Worm (Caenorhabditis elegans) whole organism, L2 larva: ENCODE measurements around the gene F09B9.5.

ENCODE experiments used
- C34F6.9 ChIP-seq: fragments of 150-350 bp; optimal IDR thresholded peaks from 2 replicates; lab custom pipeline; 2014; ENCODE audit warnings: missing biosample characterization, missing genetic modification characterization
- F13H6.1 ChIP-seq: sonication (generic microtip); optimal IDR thresholded peaks from 2 replicates; lab custom pipeline; 2016; ENCODE audit warnings: missing genetic modification characterization, missing compliant biosample characterization
- R02D3.7 ChIP-seq: fragments of 150-350 bp; optimal IDR thresholded peaks from 2 replicates; lab custom pipeline; 2014; ENCODE audit warnings: missing biosample characterization, missing genetic modification characterization
- Y55F3AM.14 ChIP-seq: fragments of 200-800 bp; sonication (Bioruptor generic); optimal IDR thresholded peaks from 2 replicates; lab custom pipeline; 2018; ENCODE audit warnings: mild to moderate bottlenecking, missing genetic modification characterization, missing compliant biosample characterization
- ZK546.5 ChIP-seq: sonication (generic microtip); optimal IDR thresholded peaks from 2 replicates; lab custom pipeline; 2017; ENCODE audit warnings: missing biosample characterization, missing genetic modification characterization
- alr-1 ChIP-seq: fragments of 150-350 bp; optimal IDR thresholded peaks from 2 replicates; lab custom pipeline; 2014; ENCODE audit warnings: missing biosample characterization, missing genetic modification characterization
- aly-2 ChIP-seq: fragments of 150-350 bp; optimal IDR thresholded peaks from 2 replicates; lab custom pipeline; 2014; ENCODE audit warnings: missing biosample characterization, missing genetic modification characterization
- ama-1 ChIP-seq: fragments of 150-350 bp; optimal IDR thresholded peaks from 2 replicates; lab custom pipeline; 2018; ENCODE audit warnings: inconsistent platforms
- blmp-1 ChIP-seq: sonication (generic microtip); optimal IDR thresholded peaks from 2 replicates; lab custom pipeline; 2017; ENCODE audit warnings: missing genetic modification characterization, mild to moderate bottlenecking, missing compliant biosample characterization, antibody characterized with exemption, moderate library complexity; ENCODE audit not compliant: insufficient read depth
- ceh-16 ChIP-seq: fragments of 150-350 bp; optimal IDR thresholded peaks from 2 replicates; lab custom pipeline; 2014; ENCODE audit warnings: missing biosample characterization, missing genetic modification characterization
- ceh-82 ChIP-seq: fragments of 150-350 bp; optimal IDR thresholded peaks from 2 replicates; lab custom pipeline; 2014; ENCODE audit warnings: missing biosample characterization, missing genetic modification characterization
- crh-2 ChIP-seq: sonication (generic microtip); optimal IDR thresholded peaks from 2 replicates; lab custom pipeline; 2017; ENCODE audit warnings: missing biosample characterization, missing genetic modification characterization
- dmd-4 ChIP-seq: sonication (generic microtip); optimal IDR thresholded peaks from 2 replicates; lab custom pipeline; 2017; ENCODE audit warnings: missing biosample characterization, missing genetic modification characterization
- egl-27 ChIP-seq: sonication (generic microtip); optimal IDR thresholded peaks from 3 replicates; lab custom pipeline; 2017; ENCODE audit warnings: missing biosample characterization, missing genetic modification reagents, missing genetic modification characterization
- elt-1 ChIP-seq: fragments of 150-350 bp; optimal IDR thresholded peaks from 2 replicates; lab custom pipeline; 2014; ENCODE audit warnings: missing biosample characterization, missing genetic modification characterization
- elt-3 ChIP-seq: sonication (generic microtip); optimal IDR thresholded peaks from 2 replicates; lab custom pipeline; 2017; ENCODE audit warnings: missing biosample characterization, missing genetic modification characterization
- fos-1 ChIP-seq: fragments of 150-350 bp; optimal IDR thresholded peaks from 2 replicates; lab custom pipeline; 2014; ENCODE audit warnings: missing biosample characterization, missing genetic modification characterization
- gmeb-1 ChIP-seq: fragments of 150-350 bp; optimal IDR thresholded peaks from 2 replicates; lab custom pipeline; 2014; ENCODE audit warnings: missing biosample characterization, missing genetic modification characterization
- lin-11 ChIP-seq: fragments of 150-350 bp; sonication (generic microtip); optimal IDR thresholded peaks from 2 replicates; lab custom pipeline; 2014; ENCODE audit warnings: missing biosample characterization, missing genetic modification characterization, inconsistent platforms, mixed read lengths
- lin-13 ChIP-seq: fragments of 150-350 bp; optimal IDR thresholded peaks from 2 replicates; lab custom pipeline; 2014; ENCODE audit warnings: missing biosample characterization, missing genetic modification reagents, missing genetic modification characterization
- lin-39 ChIP-seq: fragments of 150-350 bp; optimal IDR thresholded peaks from 2 replicates; lab custom pipeline; 2014; ENCODE audit warnings: missing biosample characterization, missing genetic modification reagents, missing genetic modification characterization
- lsy-2 ChIP-seq, 2 experiments: fragments of 150-350 bp in 1 of 2; sonication (generic microtip) in 1 of 2; optimal IDR thresholded peaks; 2 replicates each; lab custom pipeline; 2014 to 2017; ENCODE audit warnings: missing biosample characterization in 2 of 2, missing genetic modification characterization in 2 of 2
- mab-5 ChIP-seq: fragments of 150-350 bp; optimal IDR thresholded peaks from 2 replicates; lab custom pipeline; 2014; ENCODE audit warnings: missing biosample characterization, missing genetic modification characterization
- mbf-1 ChIP-seq: sonication (generic microtip); optimal IDR thresholded peaks from 2 replicates; lab custom pipeline; 2017; ENCODE audit warnings: missing biosample characterization, missing genetic modification characterization
- mdl-1 ChIP-seq, 2 experiments: fragments of 150-350 bp in 1 of 2; sonication (generic microtip) in 1 of 2; optimal IDR thresholded peaks; 2 replicates each; lab custom pipeline; 2017; ENCODE audit warnings: missing biosample characterization in 2 of 2, missing genetic modification characterization in 2 of 2
- nhr-10 ChIP-seq: sonication (generic microtip); optimal IDR thresholded peaks from 2 replicates; lab custom pipeline; 2017; ENCODE audit warnings: missing biosample characterization, missing genetic modification characterization
- nhr-11 ChIP-seq: fragments of 150-350 bp; optimal IDR thresholded peaks from 2 replicates; lab custom pipeline; 2014; ENCODE audit warnings: missing biosample characterization, missing genetic modification characterization
- nhr-12 ChIP-seq: fragments of 150-350 bp; optimal IDR thresholded peaks from 2 replicates; lab custom pipeline; 2014; ENCODE audit warnings: missing biosample characterization, missing genetic modification characterization
- nhr-129 ChIP-seq: fragments of 150-350 bp; optimal IDR thresholded peaks from 2 replicates; lab custom pipeline; 2014; ENCODE audit warnings: missing biosample characterization, missing genetic modification characterization
- nhr-21 ChIP-seq: fragments of 150-350 bp; optimal IDR thresholded peaks from 2 replicates; lab custom pipeline; 2014; ENCODE audit warnings: missing biosample characterization, missing genetic modification characterization
- nhr-23 ChIP-seq: fragments of 150-350 bp; optimal IDR thresholded peaks from 2 replicates; lab custom pipeline; 2014; ENCODE audit warnings: missing biosample characterization, missing genetic modification reagents, missing genetic modification characterization
- nhr-237 ChIP-seq: fragments of 150-350 bp; optimal IDR thresholded peaks from 2 replicates; lab custom pipeline; 2014; ENCODE audit warnings: missing biosample characterization, missing genetic modification characterization
- nhr-25 ChIP-seq: fragments of 150-350 bp; sonication (generic microtip); optimal IDR thresholded peaks from 3 replicates; lab custom pipeline; 2014; ENCODE audit warnings: missing biosample characterization, missing genetic modification characterization
- nhr-6 ChIP-seq: fragments of 150-350 bp; optimal IDR thresholded peaks from 2 replicates; lab custom pipeline; 2014; ENCODE audit warnings: missing biosample characterization, missing genetic modification characterization
- nhr-77 ChIP-seq: fragments of 150-350 bp; optimal IDR thresholded peaks from 2 replicates; lab custom pipeline; 2014; ENCODE audit warnings: missing biosample characterization, missing genetic modification characterization
- peb-1 ChIP-seq: fragments of 150-350 bp; optimal IDR thresholded peaks from 2 replicates; lab custom pipeline; 2014; ENCODE audit warnings: missing biosample characterization, missing genetic modification characterization
- sem-4 ChIP-seq: fragments of 150-350 bp; optimal IDR thresholded peaks from 2 replicates; lab custom pipeline; 2014; ENCODE audit warnings: missing biosample characterization, missing genetic modification reagents, missing genetic modification characterization
- skn-1 ChIP-seq: sonication (generic microtip); optimal IDR thresholded peaks from 2 replicates; lab custom pipeline; 2017; ENCODE audit warnings: missing biosample characterization, missing genetic modification characterization
- sma-3 ChIP-seq: sonication (generic microtip); optimal IDR thresholded peaks from 2 replicates; lab custom pipeline; 2016; ENCODE audit warnings: missing genetic modification reagents, missing genetic modification characterization, missing compliant biosample characterization
- sma-9 ChIP-seq, 2 experiments: fragments of 150-350 bp in 1 of 2; sonication (generic microtip) in 1 of 2; optimal IDR thresholded peaks; 2 replicates each; lab custom pipeline; 2014 to 2016; ENCODE audit warnings: missing genetic modification characterization in 2 of 2, mild to moderate bottlenecking in 1 of 2, missing biosample characterization in 1 of 2, missing compliant biosample characterization in 1 of 2, missing genetic modification reagents in 1 of 2, moderate library complexity in 1 of 2
- snpc-4 ChIP-seq: fragments of 150-350 bp; optimal IDR thresholded peaks from 2 replicates; lab custom pipeline; 2014; ENCODE audit warnings: missing biosample characterization, missing genetic modification characterization
- unc-39 ChIP-seq: fragments of 150-350 bp; optimal IDR thresholded peaks from 2 replicates; lab custom pipeline; 2014; ENCODE audit warnings: missing biosample characterization, missing genetic modification characterization
- unc-55 ChIP-seq: fragments of 150-350 bp; sonication (generic microtip); optimal IDR thresholded peaks from 3 replicates; lab custom pipeline; 2014; ENCODE audit warnings: missing biosample characterization, missing genetic modification reagents, missing genetic modification characterization
- unc-62 ChIP-seq: fragments of 150-350 bp; optimal IDR thresholded peaks from 2 replicates; lab custom pipeline; 2014; ENCODE audit warnings: missing biosample characterization, missing genetic modification reagents, missing genetic modification characterization
- zag-1 ChIP-seq: fragments of 150-350 bp; optimal IDR thresholded peaks from 2 replicates; lab custom pipeline; 2014; ENCODE audit warnings: missing biosample characterization, missing genetic modification characterization
- ztf-1 ChIP-seq: fragments of 200-800 bp; sonication (Bioruptor generic); conservative IDR thresholded peaks from 2 replicates; pipeline ENCODE4 v1.3.6; 2022; ENCODE audit warnings: missing genetic modification characterization, missing compliant biosample characterization
- ztf-11 ChIP-seq: sonication (generic microtip); optimal IDR thresholded peaks from 2 replicates; lab custom pipeline; 2017; ENCODE audit warnings: missing biosample characterization, missing genetic modification characterization
- ztf-4 ChIP-seq: fragments of 150-350 bp; optimal IDR thresholded peaks from 2 replicates; lab custom pipeline; 2014; ENCODE audit warnings: missing biosample characterization, missing genetic modification characterization

The F09B9.5 gene

DNA sequence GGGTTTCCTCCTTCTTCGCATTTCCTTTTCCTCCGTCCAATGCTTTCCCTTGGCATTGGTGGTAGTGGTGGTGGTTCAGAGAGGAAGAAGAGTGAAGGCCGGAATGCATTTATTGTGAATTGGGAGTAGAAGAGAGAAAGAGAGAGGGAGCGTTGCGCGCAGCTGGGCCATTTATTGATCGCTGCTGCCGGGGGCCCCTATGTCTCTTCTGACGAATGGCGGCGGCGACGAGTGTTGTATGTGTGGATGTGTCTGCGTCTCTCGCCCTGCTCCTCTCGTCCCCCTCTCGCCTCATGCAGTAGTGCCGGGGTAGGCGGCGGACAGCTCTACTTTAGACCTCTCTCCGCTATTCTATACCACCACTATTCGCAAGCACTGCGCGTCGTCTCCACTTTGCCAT, 8.0 kb upstream of the F09B9.5 start, which contains the start of gene unc-115:
unc-115 (plus strand) TSS at position 301 of the 400 bp plus-strand sequence.
- TF ChIP-seq elt-1, result no peak
- no peak for TF ChIP-seq ztf-1 (GFP tag; lab: Robert Waterston, UW)
- TF ChIP-seq ztf-11 (tag; lab: Kevin White, UChicago), result peak; percentile 28
- TF ChIP-seq Y55F3AM.14 (GFP tag; lab: Kevin White, UChicago), result peak; percentile 40
- peak; percentile 92 for TF ChIP-seq unc-55 (GFP tag; lab: Kevin White, UChicago)
- peak; percentile 81 for TF ChIP-seq sma-9 (GFP tag; optimal IDR thresholded peaks at IDR 0.05; lab: Kevin White, UChicago)
- no peak for TF ChIP-seq sma-9 (tag; optimal IDR thresholded peaks at IDR 0.05; lab: Kevin White, UChicago)
- TF ChIP-seq lin-13 (GFP tag; lab: Kevin White, UChicago), result peak; percentile 52
- no peak for TF ChIP-seq ama-1 (lab: Kevin White, UChicago)
- peak; percentile 6 for TF ChIP-seq ceh-82 (tag; lab: Kevin White, UChicago)
- no peak for TF ChIP-seq alr-1 (tag; lab: Kevin White, UChicago)
- peak; percentile 55 for TF ChIP-seq unc-62 (GFP tag; lab: Kevin White, UChicago)
- peak; percentile 79 for TF ChIP-seq nhr-129 (tag; lab: Kevin White, UChicago)
- TF ChIP-seq lin-39 (tag; lab: Kevin White, UChicago), result peak; percentile 73
- peak; percentile 81 for TF ChIP-seq mab-5 (tag; lab: Kevin White, UChicago)
- TF ChIP-seq crh-2, result peak; percentile 84
- no peak for TF ChIP-seq mbf-1
- peak; percentile 90 for TF ChIP-seq zag-1 (tag; lab: Kevin White, UChicago)
- peak; percentile 72 for TF ChIP-seq lin-11
- TF ChIP-seq nhr-12 (tag; lab: Kevin White, UChicago), result no peak
- TF ChIP-seq ztf-4 (tag; lab: Kevin White, UChicago), result peak; percentile 38
- peak; percentile 86 for TF ChIP-seq peb-1 (tag; lab: Kevin White, UChicago)
- peak; percentile 93 for TF ChIP-seq F13H6.1 (tag; lab: Kevin White, UChicago)
- no peak for TF ChIP-seq dmd-4 (tag; lab: Kevin White, UChicago)
- peak; percentile 76 for TF ChIP-seq blmp-1 (tag; lab: Kevin White, UChicago)
- TF ChIP-seq sma-3 (GFP tag; lab: Kevin White, UChicago), result peak; percentile 65
- TF ChIP-seq nhr-77, result no peak
- TF ChIP-seq gmeb-1 (tag; lab: Kevin White, UChicago), result no peak
- peak; percentile 34 for TF ChIP-seq nhr-6 (tag; lab: Kevin White, UChicago)
- TF ChIP-seq nhr-10 (tag; lab: Kevin White, UChicago), result no peak
- peak; percentile 37 for TF ChIP-seq fos-1 (tag; lab: Kevin White, UChicago)
- TF ChIP-seq aly-2 (tag; lab: Kevin White, UChicago), result no peak
- no peak for TF ChIP-seq ZK546.5 (tag; lab: Kevin White, UChicago)
- no peak for TF ChIP-seq elt-3
- TF ChIP-seq C34F6.9, result peak; percentile 69
- peak; percentile 10 for TF ChIP-seq ceh-16 (tag; lab: Kevin White, UChicago)
- peak; percentile 50 for TF ChIP-seq unc-39 (tag; lab: Kevin White, UChicago)
- peak; percentile 49 to 70 for TF ChIP-seq lsy-2 (tag; optimal IDR thresholded peaks at IDR 0.05; lab: Kevin White, UChicago)
- TF ChIP-seq nhr-25, result no peak
- no peak for TF ChIP-seq nhr-23 (tag; lab: Kevin White, UChicago)
- no peak for TF ChIP-seq nhr-237
- no peak for TF ChIP-seq skn-1 (tag; lab: Kevin White, UChicago)
- peak; percentile 52 for TF ChIP-seq nhr-21
- TF ChIP-seq R02D3.7 (tag; lab: Kevin White, UChicago), result no peak
- TF ChIP-seq nhr-11 (tag; lab: Kevin White, UChicago), result no peak
- TF ChIP-seq mdl-1 (tag; optimal IDR thresholded peaks at IDR 0.05; lab: Kevin White, UChicago), result peak; percentile 63 to 79
- TF ChIP-seq snpc-4 (tag; lab: Kevin White, UChicago), result peak; percentile 76
- peak; percentile 70 for TF ChIP-seq sem-4 (tag; lab: Kevin White, UChicago)
- peak; percentile 89 for TF ChIP-seq egl-27 (tag; lab: Kevin White, UChicago)
